Worm (Caenorhabditis elegans) whole organism, young adult: ENCODE data around the gene Y73C8B.9.

ENCODE experiments used
- C06A6.2 ChIP-seq: fragments of 200-800 bp; sonication (Bioruptor generic); conservative IDR thresholded peaks from 2 replicates; pipeline ENCODE4 v1.3.6; 2022; ENCODE audit warnings: missing genetic modification characterization, missing compliant biosample characterization
- C17E4.6 ChIP-seq: fragments of 200-800 bp; sonication (Bioruptor generic); IDR thresholded peaks from 2 replicates; pipeline ENCODE4 v1.3.6; 2022; ENCODE audit warnings: missing genetic modification reagents, missing genetic modification characterization, missing compliant biosample characterization
- D2030.7 ChIP-seq: fragments of 200-800 bp; sonication (Bioruptor generic); IDR thresholded peaks from 2 replicates; pipeline ENCODE4 v1.3.6; 2022; ENCODE audit warnings: missing genetic modification reagents, missing genetic modification characterization, missing compliant biosample characterization
- F23B12.7 ChIP-seq: sonication (generic microtip); optimal IDR thresholded peaks from 2 replicates; lab custom pipeline; 2017; ENCODE audit warnings: missing genetic modification characterization, mild to moderate bottlenecking, missing compliant biosample characterization, antibody characterized with exemption, moderate library complexity; ENCODE audit not compliant: insufficient read depth
- F33H1.4 ChIP-seq: fragments of 200-800 bp; sonication (Bioruptor generic); IDR thresholded peaks from 2 replicates; pipeline ENCODE4 v1.3.6; 2022; ENCODE audit warnings: missing genetic modification reagents, missing genetic modification characterization, missing compliant biosample characterization
- F39B2.1 ChIP-seq: fragments of 200-800 bp; sonication (Bioruptor generic); IDR thresholded peaks from 2 replicates; pipeline ENCODE4 v1.3.6; 2022; ENCODE audit warnings: missing genetic modification reagents, missing genetic modification characterization, missing compliant biosample characterization
- F52B5.7 ChIP-seq: sonication (generic microtip); optimal IDR thresholded peaks from 2 replicates; lab custom pipeline; 2016; ENCODE audit warnings: mild to moderate bottlenecking, missing genetic modification characterization, missing compliant biosample characterization
- F55B11.4 ChIP-seq: sonication (generic microtip); optimal IDR thresholded peaks from 2 replicates; lab custom pipeline; 2016; ENCODE audit warnings: missing compliant biosample characterization, missing genetic modification characterization, borderline replicate concordance; ENCODE audit not compliant: insufficient read depth
- F57A8.1 ChIP-seq: fragments of 200-800 bp; sonication (Bioruptor generic); optimal IDR thresholded peaks from 2 replicates; lab custom pipeline; 2018; ENCODE audit warnings: mild to moderate bottlenecking, missing genetic modification characterization, moderate library complexity, missing compliant biosample characterization
- K11D2.4 ChIP-seq: fragments of 200-800 bp; sonication (Bioruptor generic); IDR thresholded peaks from 2 replicates; pipeline ENCODE4 v1.3.6; 2022; ENCODE audit warnings: missing genetic modification reagents, missing genetic modification characterization, missing compliant biosample characterization
- Y56A3A.18 ChIP-seq: fragments of 200-800 bp; sonication (Bioruptor generic); IDR thresholded peaks from 2 replicates; pipeline ENCODE4 v1.3.6; 2022; ENCODE audit warnings: missing genetic modification reagents, missing genetic modification characterization, missing compliant biosample characterization
- Y79H2A.3 ChIP-seq: fragments of 200-800 bp; sonication (Bioruptor generic); conservative IDR thresholded peaks from 2 replicates; pipeline ENCODE4 v1.3.6; 2022; ENCODE audit warnings: missing genetic modification reagents, missing genetic modification characterization, missing compliant biosample characterization
- aptf-3 ChIP-seq: fragments of 200-800 bp; sonication (Bioruptor generic); IDR thresholded peaks from 2 replicates; pipeline ENCODE4 v1.3.6; 2022; ENCODE audit warnings: missing genetic modification characterization, missing compliant biosample characterization
- attf-5 ChIP-seq: fragments of 200-800 bp; sonication (Bioruptor generic); optimal IDR thresholded peaks from 2 replicates; lab custom pipeline; 2018; ENCODE audit warnings: mild to moderate bottlenecking, missing genetic modification characterization, missing compliant biosample characterization
- bed-2 ChIP-seq: fragments of 200-800 bp; sonication (Bioruptor generic); IDR thresholded peaks from 2 replicates; pipeline ENCODE4 v1.3.6; 2022; ENCODE audit warnings: missing genetic modification reagents, missing genetic modification characterization, missing compliant biosample characterization
- ccch-3 ChIP-seq: fragments of 200-800 bp; sonication (Bioruptor generic); optimal IDR thresholded peaks from 2 replicates; lab custom pipeline; 2018; ENCODE audit warnings: mild to moderate bottlenecking, missing genetic modification characterization, missing compliant biosample characterization
- cebp-2 ChIP-seq: fragments of 200-800 bp; sonication (Bioruptor generic); IDR thresholded peaks from 2 replicates; pipeline ENCODE4 v1.3.6; 2022; ENCODE audit warnings: missing genetic modification characterization, missing compliant biosample characterization
- ceh-91 ChIP-seq: fragments of 200-800 bp; sonication (Bioruptor generic); IDR thresholded peaks from 2 replicates; pipeline ENCODE4 v1.3.6; 2022; ENCODE audit warnings: missing genetic modification reagents, missing genetic modification characterization, missing compliant biosample characterization
- dox-1 ChIP-seq: fragments of 200-800 bp; sonication (Bioruptor generic); IDR thresholded peaks from 2 replicates; pipeline ENCODE4 v1.3.6; 2022; ENCODE audit warnings: missing genetic modification reagents, missing genetic modification characterization, missing compliant biosample characterization
- dpff-1 ChIP-seq: sonication (generic microtip); optimal IDR thresholded peaks from 2 replicates; lab custom pipeline; 2017; ENCODE audit warnings: mild to moderate bottlenecking, missing genetic modification characterization, missing compliant biosample characterization
- efl-1 ChIP-seq: fragments of 150-350 bp; optimal IDR thresholded peaks from 2 replicates; lab custom pipeline; 2014; ENCODE audit warnings: missing biosample characterization, missing genetic modification reagents, missing genetic modification characterization
- ets-4 ChIP-seq: fragments of 200-800 bp; sonication (Bioruptor generic); optimal IDR thresholded peaks from 2 replicates; lab custom pipeline; 2018; ENCODE audit warnings: mild to moderate bottlenecking, missing genetic modification characterization, missing compliant biosample characterization
- gei-17 ChIP-seq: fragments of 200-800 bp; sonication (Bioruptor generic); optimal IDR thresholded peaks from 2 replicates; lab custom pipeline; 2018; ENCODE audit warnings: mild to moderate bottlenecking, missing genetic modification characterization, missing compliant biosample characterization
- him-1 ChIP-seq: sonication (generic microtip); optimal IDR thresholded peaks from 2 replicates; lab custom pipeline; 2016; ENCODE audit warnings: missing genotype, missing genetic modification reagents, missing genetic modification characterization, missing compliant biosample characterization
- hlh-12 ChIP-seq: sonication (generic microtip); optimal IDR thresholded peaks from 2 replicates; lab custom pipeline; 2016; ENCODE audit warnings: missing genetic modification characterization, missing compliant biosample characterization
- hmg-1.2 ChIP-seq: fragments of 200-800 bp; sonication (Bioruptor generic); IDR thresholded peaks from 2 replicates; pipeline ENCODE4 v1.3.6; 2022; ENCODE audit warnings: missing genetic modification reagents, missing genetic modification characterization, missing compliant biosample characterization
- hmg-20 ChIP-seq: fragments of 200-800 bp; sonication (Bioruptor generic); IDR thresholded peaks from 2 replicates; pipeline ENCODE4 v1.3.6; 2022; ENCODE audit warnings: missing genetic modification reagents, missing genetic modification characterization, missing compliant biosample characterization
- let-607 ChIP-seq, 2 experiments: fragments of 200-800 bp in 1 of 2; sonication (Bioruptor generic) in 1 of 2; sonication (generic microtip) in 1 of 2; optimal IDR thresholded peaks; 2 replicates each; lab custom pipeline; 2016 to 2018; ENCODE audit warnings: mild to moderate bottlenecking in 2 of 2, missing compliant biosample characterization in 2 of 2, missing genetic modification characterization in 2 of 2, moderate library complexity in 2 of 2, missing genotype in 1 of 2
- lin-35 ChIP-seq, 3 experiments: fragments of 150-350 bp in 2 of 3; sonication (generic microtip) in 1 of 3; optimal IDR thresholded peaks; 2 replicates each; lab custom pipeline; 2014 to 2018; ENCODE audit warnings: missing biosample characterization in 3 of 3, missing genetic modification characterization in 3 of 3, missing genetic modification reagents in 3 of 3
- lin-54 ChIP-seq: fragments of 200-800 bp; sonication (Bioruptor generic); optimal IDR thresholded peaks from 2 replicates; lab custom pipeline; 2018; ENCODE audit warnings: mild to moderate bottlenecking, missing genetic modification characterization, missing compliant biosample characterization
- madf-6 ChIP-seq: fragments of 200-800 bp; sonication (Bioruptor generic); IDR thresholded peaks from 2 replicates; pipeline ENCODE4 v1.3.6; 2022; ENCODE audit warnings: missing genetic modification reagents, missing genetic modification characterization, missing compliant biosample characterization
- madf-8 ChIP-seq: fragments of 200-800 bp; sonication (Bioruptor generic); conservative IDR thresholded peaks from 2 replicates; pipeline ENCODE4 v1.3.6; 2022; ENCODE audit warnings: missing genetic modification reagents, missing genetic modification characterization, missing compliant biosample characterization
- mcd-1 ChIP-seq: fragments of 200-800 bp; sonication (Bioruptor generic); IDR thresholded peaks from 2 replicates; pipeline ENCODE4 v1.3.6; 2022; ENCODE audit warnings: missing genetic modification reagents, missing genetic modification characterization, missing compliant biosample characterization
- nhr-90 ChIP-seq: sonication (generic microtip); optimal IDR thresholded peaks from 2 replicates; lab custom pipeline; 2016; ENCODE audit warnings: missing genotype, mild to moderate bottlenecking, missing genetic modification characterization, missing compliant biosample characterization
- pbrm-1 ChIP-seq: fragments of 200-800 bp; sonication (Bioruptor generic); IDR thresholded peaks from 2 replicates; pipeline ENCODE4 v1.3.6; 2022; ENCODE audit warnings: missing genetic modification reagents, missing genetic modification characterization, missing compliant biosample characterization
- rec-8 ChIP-seq, 2 experiments: sonication (generic microtip); optimal IDR thresholded peaks; 2 replicates each; lab custom pipeline; 2016; ENCODE audit warnings: mild to moderate bottlenecking in 2 of 2, missing genetic modification characterization in 2 of 2, missing genetic modification reagents in 2 of 2, missing genotype in 2 of 2, missing biosample characterization in 1 of 2, missing compliant biosample characterization in 1 of 2, moderate library complexity in 1 of 2
- sdz-38 ChIP-seq: sonication (generic microtip); optimal IDR thresholded peaks from 2 replicates; lab custom pipeline; 2016; ENCODE audit warnings: missing genotype, missing genetic modification characterization, missing compliant biosample characterization
- sea-2 ChIP-seq: fragments of 200-800 bp; sonication (Bioruptor generic); IDR thresholded peaks from 2 replicates; pipeline ENCODE4 v1.3.6; 2022; ENCODE audit warnings: missing genetic modification characterization, missing compliant biosample characterization
- snpc-1.1 ChIP-seq: sonication (generic microtip); optimal IDR thresholded peaks from 2 replicates; lab custom pipeline; 2017; ENCODE audit warnings: missing genetic modification characterization, mild to moderate bottlenecking, missing compliant biosample characterization, antibody characterized with exemption, moderate library complexity, missing genotype, missing genetic modification reagents; ENCODE audit not compliant: insufficient read depth
- snpc-4 ChIP-seq, 5 experiments: fragments of 150-350 bp in 1 of 5; sonication (generic microtip) in 4 of 5; optimal IDR thresholded peaks; 2 replicates each; lab custom pipeline; 2014 to 2018; ENCODE audit warnings: missing genetic modification characterization in 5 of 5, missing biosample characterization in 3 of 5, antibody characterized with exemption in 2 of 5, mild to moderate bottlenecking in 2 of 5, missing compliant biosample characterization in 2 of 5, missing genotype in 2 of 5, moderate library complexity in 2 of 5, missing genetic modification reagents in 1 of 5
- somi-1 ChIP-seq: fragments of 200-800 bp; sonication (Bioruptor generic); optimal IDR thresholded peaks from 2 replicates; lab custom pipeline; 2018; ENCODE audit warnings: mild to moderate bottlenecking, missing genetic modification characterization, missing compliant biosample characterization
- sptf-2 ChIP-seq: fragments of 200-800 bp; sonication (Bioruptor generic); optimal IDR thresholded peaks from 2 replicates; lab custom pipeline; 2018; ENCODE audit warnings: mild to moderate bottlenecking, missing genetic modification characterization, missing compliant biosample characterization
- tbp1 ChIP-seq: fragments of 200-800 bp; sonication (Bioruptor generic); optimal IDR thresholded peaks from 2 replicates; lab custom pipeline; 2018; ENCODE audit warnings: mild to moderate bottlenecking, missing genetic modification characterization, missing compliant biosample characterization
- tlf-1 ChIP-seq: fragments of 200-800 bp; sonication (Bioruptor generic); optimal IDR thresholded peaks from 2 replicates; lab custom pipeline; 2018; ENCODE audit warnings: mild to moderate bottlenecking, missing genetic modification characterization, missing compliant biosample characterization
- xnd-1 ChIP-seq: sonication (generic microtip); optimal IDR thresholded peaks from 2 replicates; lab custom pipeline; 2016; ENCODE audit warnings: missing genotype, missing genetic modification reagents, missing genetic modification characterization, missing compliant biosample characterization
- zfh-2 ChIP-seq: fragments of 200-800 bp; sonication (Bioruptor generic); conservative IDR thresholded peaks from 2 replicates; pipeline ENCODE4 v1.3.6; 2022; ENCODE audit warnings: missing genetic modification reagents, missing genetic modification characterization, missing compliant biosample characterization
- ztf-28 ChIP-seq: fragments of 200-800 bp; sonication (Bioruptor generic); IDR thresholded peaks from 2 replicates; pipeline ENCODE4 v1.3.6; 2022; ENCODE audit warnings: missing genetic modification reagents, missing genetic modification characterization, missing compliant biosample characterization

Gene Y73C8B.9

ce11 chrV:3204433-3204832 is 11.1 kb downstream of the Y73C8B.9 start:
- TF ChIP-seq hmg-20 (GFP tag; lab: Robert Waterston, UW) (no peak), F52B5.7 (tag; lab: Kevin White, UChicago) (no peak), dox-1 (GFP tag; lab: Robert Waterston, UW) (peak; percentile 48; the same call in 1 of the 2 replicates), efl-1 (GFP tag; lab: Kevin White, UChicago) (peak; percentile 31), F33H1.4 (GFP tag; lab: Robert Waterston, UW) (peak; percentile 98), ets-4 (no peak), snpc-1.1 (tag; lab: Kevin White, UChicago) (peak; percentile 53), lin-35 (GFP tag; optimal IDR thresholded peaks at IDR 0.05; lab: Kevin White, UChicago) (peak in 1 of 3 experiments; percentile 33), ceh-91 (GFP tag; lab: Robert Waterston, UW) (peak; percentile 68; the same call in 1 of the 2 replicates), F57A8.1 (GFP tag; lab: Kevin White, UChicago) (no peak), rec-8 (tag; optimal IDR thresholded peaks at IDR 0.05; lab: Kevin White, UChicago) (no peak), xnd-1 (tag; lab: Kevin White, UChicago) (peak; percentile 98), zfh-2 (GFP tag; lab: Robert Waterston, UW) (no peak), let-607 (tag; optimal IDR thresholded peaks at IDR 0.05; lab: Kevin White, UChicago) (no peak), C06A6.2 (no peak), tlf-1 (GFP tag; lab: Kevin White, UChicago) (no peak), F39B2.1 (GFP tag; lab: Robert Waterston, UW) (no peak), sea-2 (no peak), attf-5 (GFP tag; lab: Kevin White, UChicago) (no peak), sdz-38 (tag; lab: Kevin White, UChicago) (no peak), cebp-2 (GFP tag; lab: Robert Waterston, UW) (no peak), somi-1 (GFP tag; lab: Kevin White, UChicago) (no peak), him-1 (tag; lab: Kevin White, UChicago) (no peak), bed-2 (GFP tag; lab: Robert Waterston, UW) (no peak), aptf-3 (GFP tag; lab: Robert Waterston, UW) (no peak), Y56A3A.18 (GFP tag; lab: Robert Waterston, UW) (no peak), gei-17 (GFP tag; lab: Kevin White, UChicago) (no peak), tbp1 (GFP tag; lab: Kevin White, UChicago) (peak; percentile 26), sptf-2 (no peak), Y79H2A.3 (no peak), ztf-28 (GFP tag; lab: Robert Waterston, UW) (no peak), madf-6 (GFP tag; lab: Robert Waterston, UW) (peak; percentile 97), hmg-1.2 (GFP tag; lab: Robert Waterston, UW) (0 out of 2 replicates have a peak, but pooled peaks have one; percentile 12), mcd-1 (GFP tag; lab: Robert Waterston, UW) (peak; percentile 47; the same call in 1 of the 2 replicates), C17E4.6 (GFP tag; lab: Robert Waterston, UW) (no peak), snpc-4 (GFP tag; optimal IDR thresholded peaks at IDR 0.05; lab: Kevin White, UChicago) (no peak), snpc-4 (tag; optimal IDR thresholded peaks at IDR 0.05; lab: Kevin White, UChicago) (peak in 1 of 4 experiments; percentile 54), pbrm-1 (GFP tag; lab: Robert Waterston, UW) (peak; percentile 48; the same call in 1 of the 2 replicates), lin-54 (GFP tag; lab: Kevin White, UChicago) (peak; percentile 52), hlh-12 (no peak), F55B11.4 (no peak), D2030.7 (peak; percentile 82), nhr-90 (tag; lab: Kevin White, UChicago) (no peak), madf-8 (GFP tag; lab: Robert Waterston, UW) (peak; percentile 91), dpff-1 (tag; lab: Kevin White, UChicago) (no peak), ccch-3 (GFP tag; lab: Kevin White, UChicago) (no peak), K11D2.4 (GFP tag; lab: Robert Waterston, UW) (no peak), F23B12.7 (no peak)
